Worm (Caenorhabditis elegans) whole organism, young adult: ENCODE data around the gene ZK354.9.

Experiments used
- B0336.3 ChIP-seq: fragments of 200-800 bp; sonication (Bioruptor generic); IDR thresholded peaks from 2 replicates; pipeline ENCODE4 v1.3.6; 2022; ENCODE audit warnings: missing genetic modification characterization, missing compliant biosample characterization
- F10E7.11 ChIP-seq: sonication (generic microtip); optimal IDR thresholded peaks from 2 replicates; lab custom pipeline; 2017; ENCODE audit warnings: mild to moderate bottlenecking, missing genetic modification characterization, moderate library complexity, missing compliant biosample characterization
- F23B12.7 ChIP-seq: sonication (generic microtip); optimal IDR thresholded peaks from 2 replicates; lab custom pipeline; 2017; ENCODE audit warnings: missing genetic modification characterization, mild to moderate bottlenecking, missing compliant biosample characterization, antibody characterized with exemption, moderate library complexity; ENCODE audit not compliant: insufficient read depth
- F49E8.2 ChIP-seq: sonication (generic microtip); optimal IDR thresholded peaks from 3 replicates; lab custom pipeline; 2017; ENCODE audit warnings: missing genetic modification characterization, mild to moderate bottlenecking, missing compliant biosample characterization, antibody characterized with exemption, moderate library complexity; ENCODE audit not compliant: insufficient read depth
- T26A5.8 ChIP-seq: sonication (generic microtip); optimal IDR thresholded peaks from 2 replicates; lab custom pipeline; 2016; ENCODE audit warnings: missing genetic modification characterization, missing compliant biosample characterization
- Y53G8AR.9 ChIP-seq: fragments of 200-800 bp; sonication (Bioruptor generic); conservative IDR thresholded peaks from 2 replicates; pipeline ENCODE4 v1.3.6; 2022; ENCODE audit warnings: missing genetic modification reagents, missing genetic modification characterization, missing compliant biosample characterization
- Y56A3A.18 ChIP-seq: fragments of 200-800 bp; sonication (Bioruptor generic); IDR thresholded peaks from 2 replicates; pipeline ENCODE4 v1.3.6; 2022; ENCODE audit warnings: missing genetic modification reagents, missing genetic modification characterization, missing compliant biosample characterization
- bed-1 ChIP-seq: fragments of 200-800 bp; sonication (Bioruptor generic); IDR thresholded peaks from 2 replicates; pipeline ENCODE4 v1.3.6; 2022; ENCODE audit warnings: missing genetic modification reagents, missing genetic modification characterization, missing compliant biosample characterization
- cebp-1 ChIP-seq, 2 experiments: fragments of 200-800 bp in 1 of 2; sonication (Bioruptor generic) in 1 of 2; sonication (generic microtip) in 1 of 2; IDR thresholded peaks in 1 of 2; optimal IDR thresholded peaks in 1 of 2; 2 replicates each; pipeline versions ENCODE4 v1.3.6 to Lab custom; 2017 to 2022; ENCODE audit warnings: missing compliant biosample characterization in 2 of 2, missing genetic modification characterization in 2 of 2, mild to moderate bottlenecking in 1 of 2, missing genetic modification reagents in 1 of 2, moderate library complexity in 1 of 2
- ceh-40 ChIP-seq: fragments of 200-800 bp; sonication (Bioruptor generic); IDR thresholded peaks from 2 replicates; pipeline ENCODE4 v1.3.6; 2022; ENCODE audit warnings: missing genetic modification characterization, missing compliant biosample characterization
- ceh-91 ChIP-seq: fragments of 200-800 bp; sonication (Bioruptor generic); IDR thresholded peaks from 2 replicates; pipeline ENCODE4 v1.3.6; 2022; ENCODE audit warnings: missing genetic modification reagents, missing genetic modification characterization, missing compliant biosample characterization
- dox-1 ChIP-seq: fragments of 200-800 bp; sonication (Bioruptor generic); IDR thresholded peaks from 2 replicates; pipeline ENCODE4 v1.3.6; 2022; ENCODE audit warnings: missing genetic modification reagents, missing genetic modification characterization, missing compliant biosample characterization
- efl-1 ChIP-seq: fragments of 150-350 bp; optimal IDR thresholded peaks from 2 replicates; lab custom pipeline; 2014; ENCODE audit warnings: missing biosample characterization, missing genetic modification reagents, missing genetic modification characterization
- egl-18 ChIP-seq: fragments of 200-800 bp; sonication (Bioruptor generic); IDR thresholded peaks from 2 replicates; pipeline ENCODE4 v1.3.6; 2022; ENCODE audit warnings: missing genetic modification reagents, missing genetic modification characterization, missing compliant biosample characterization
- egl-44 ChIP-seq: fragments of 200-800 bp; sonication (Bioruptor generic); IDR thresholded peaks from 2 replicates; pipeline ENCODE4 v1.3.6; 2022; ENCODE audit warnings: missing genetic modification reagents, missing genetic modification characterization, missing compliant biosample characterization
- egrh-3 ChIP-seq: fragments of 200-800 bp; sonication (Bioruptor generic); IDR thresholded peaks from 2 replicates; pipeline ENCODE4 v1.3.6; 2022; ENCODE audit warnings: missing genetic modification reagents, missing genetic modification characterization, missing compliant biosample characterization
- ets-4 ChIP-seq: fragments of 200-800 bp; sonication (Bioruptor generic); optimal IDR thresholded peaks from 2 replicates; lab custom pipeline; 2018; ENCODE audit warnings: mild to moderate bottlenecking, missing genetic modification characterization, missing compliant biosample characterization
- fkh-3 ChIP-seq: sonication (generic microtip); optimal IDR thresholded peaks from 2 replicates; lab custom pipeline; 2016; ENCODE audit warnings: mild to moderate bottlenecking, missing genetic modification characterization, missing compliant biosample characterization
- him-1 ChIP-seq: sonication (generic microtip); optimal IDR thresholded peaks from 2 replicates; lab custom pipeline; 2016; ENCODE audit warnings: missing genotype, missing genetic modification reagents, missing genetic modification characterization, missing compliant biosample characterization
- let-607 ChIP-seq, 2 experiments: fragments of 200-800 bp in 1 of 2; sonication (Bioruptor generic) in 1 of 2; sonication (generic microtip) in 1 of 2; optimal IDR thresholded peaks; 2 replicates each; lab custom pipeline; 2016 to 2018; ENCODE audit warnings: mild to moderate bottlenecking in 2 of 2, missing compliant biosample characterization in 2 of 2, missing genetic modification characterization in 2 of 2, moderate library complexity in 2 of 2, missing genotype in 1 of 2
- lin-26 ChIP-seq: fragments of 200-800 bp; sonication (Bioruptor generic); IDR thresholded peaks from 2 replicates; pipeline ENCODE4 v1.3.6; 2022; ENCODE audit warnings: missing genetic modification reagents, missing genetic modification characterization, missing compliant biosample characterization
- lsy-27 ChIP-seq: sonication (generic microtip); optimal IDR thresholded peaks from 2 replicates; lab custom pipeline; 2017; ENCODE audit warnings: missing genetic modification characterization, mild to moderate bottlenecking, missing compliant biosample characterization, antibody characterized with exemption, missing genotype, borderline replicate concordance; ENCODE audit not compliant: insufficient read depth
- madf-3 ChIP-seq: fragments of 200-800 bp; sonication (Bioruptor generic); IDR thresholded peaks from 2 replicates; pipeline ENCODE4 v1.3.6; 2022; ENCODE audit warnings: missing genetic modification reagents, missing genetic modification characterization, missing compliant biosample characterization
- mes-4 ChIP-seq: sonication (generic microtip); optimal IDR thresholded peaks from 2 replicates; lab custom pipeline; 2016; ENCODE audit warnings: missing genotype, missing genetic modification characterization, missing compliant biosample characterization
- mxl-1 ChIP-seq: sonication (generic microtip); optimal IDR thresholded peaks from 2 replicates; lab custom pipeline; 2016; ENCODE audit warnings: missing genetic modification characterization, missing compliant biosample characterization
- nfyb-1 ChIP-seq: fragments of 200-800 bp; sonication (Bioruptor generic); IDR thresholded peaks from 2 replicates; pipeline ENCODE4 v1.3.6; 2022; ENCODE audit warnings: missing genetic modification reagents, missing genetic modification characterization, missing compliant biosample characterization
- nhr-80 ChIP-seq: sonication (generic microtip); optimal IDR thresholded peaks from 2 replicates; lab custom pipeline; 2016; ENCODE audit warnings: missing genetic modification characterization, missing compliant biosample characterization
- sea-2 ChIP-seq: fragments of 200-800 bp; sonication (Bioruptor generic); IDR thresholded peaks from 2 replicates; pipeline ENCODE4 v1.3.6; 2022; ENCODE audit warnings: missing genetic modification characterization, missing compliant biosample characterization
- snpc-1.1 ChIP-seq: sonication (generic microtip); optimal IDR thresholded peaks from 2 replicates; lab custom pipeline; 2017; ENCODE audit warnings: missing genetic modification characterization, mild to moderate bottlenecking, missing compliant biosample characterization, antibody characterized with exemption, moderate library complexity, missing genotype, missing genetic modification reagents; ENCODE audit not compliant: insufficient read depth
- snpc-4 ChIP-seq, 5 experiments: fragments of 150-350 bp in 1 of 5; sonication (generic microtip) in 4 of 5; optimal IDR thresholded peaks; 2 replicates each; lab custom pipeline; 2014 to 2018; ENCODE audit warnings: missing genetic modification characterization in 5 of 5, missing biosample characterization in 3 of 5, antibody characterized with exemption in 2 of 5, mild to moderate bottlenecking in 2 of 5, missing compliant biosample characterization in 2 of 5, missing genotype in 2 of 5, moderate library complexity in 2 of 5, missing genetic modification reagents in 1 of 5
- tbp1 ChIP-seq: fragments of 200-800 bp; sonication (Bioruptor generic); optimal IDR thresholded peaks from 2 replicates; lab custom pipeline; 2018; ENCODE audit warnings: mild to moderate bottlenecking, missing genetic modification characterization, missing compliant biosample characterization
- tbx-9 ChIP-seq: sonication (generic microtip); optimal IDR thresholded peaks from 2 replicates; lab custom pipeline; 2016; ENCODE audit warnings: borderline replicate concordance, missing genetic modification characterization, inconsistent platforms, missing compliant biosample characterization
- tlf-1 ChIP-seq: fragments of 200-800 bp; sonication (Bioruptor generic); optimal IDR thresholded peaks from 2 replicates; lab custom pipeline; 2018; ENCODE audit warnings: mild to moderate bottlenecking, missing genetic modification characterization, missing compliant biosample characterization
- xnd-1 ChIP-seq: sonication (generic microtip); optimal IDR thresholded peaks from 2 replicates; lab custom pipeline; 2016; ENCODE audit warnings: missing genotype, missing genetic modification reagents, missing genetic modification characterization, missing compliant biosample characterization
- zfh-2 ChIP-seq: fragments of 200-800 bp; sonication (Bioruptor generic); conservative IDR thresholded peaks from 2 replicates; pipeline ENCODE4 v1.3.6; 2022; ENCODE audit warnings: missing genetic modification reagents, missing genetic modification characterization, missing compliant biosample characterization
- ztf-28 ChIP-seq: fragments of 200-800 bp; sonication (Bioruptor generic); IDR thresholded peaks from 2 replicates; pipeline ENCODE4 v1.3.6; 2022; ENCODE audit warnings: missing genetic modification reagents, missing genetic modification characterization, missing compliant biosample characterization
- ztf-6 ChIP-seq: fragments of 200-800 bp; sonication (Bioruptor generic); IDR thresholded peaks from 2 replicates; pipeline ENCODE4 v1.3.6; 2022; ENCODE audit warnings: missing genetic modification reagents, missing genetic modification characterization, missing compliant biosample characterization

Gene ZK354.9

DNA sequence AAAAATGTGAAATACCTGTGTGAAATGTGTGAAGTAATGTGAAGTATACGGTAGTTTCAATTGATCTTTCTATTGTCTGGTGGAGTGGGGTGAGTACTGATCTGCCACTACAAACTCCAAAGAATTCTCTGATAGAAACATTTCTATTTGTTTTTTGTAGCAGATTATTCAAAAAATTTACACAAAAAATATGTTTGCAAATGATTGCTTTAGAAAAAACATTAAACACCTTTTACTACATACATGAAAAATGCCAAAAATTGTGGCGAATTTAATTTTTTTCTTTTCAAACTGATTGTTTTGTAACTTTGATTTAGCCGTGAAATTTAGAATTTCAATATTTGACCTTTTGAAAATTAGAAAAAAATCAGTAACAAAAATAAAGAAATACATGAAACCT lies 1.8 kb upstream of the ZK354.9 start, which contains the start of gene ZK354.3:
Gene ZK354.3, plus strand, starts transcription at position 301 of the 400 bp plus-strand sequence.
- TF ChIP-seq cebp-1 (GFP tag; IDR thresholded peaks at IDR 0.05; lab: Robert Waterston, UW) (no peak), cebp-1 (tag; optimal IDR thresholded peaks at IDR 0.05; lab: Kevin White, UChicago) (no peak), ztf-6 (GFP tag; lab: Robert Waterston, UW) (no peak), let-607 (tag; optimal IDR thresholded peaks at IDR 0.05; lab: Kevin White, UChicago) (no peak), bed-1 (no peak), egl-18 (GFP tag; lab: Robert Waterston, UW) (no peak), ets-4 (no peak), mes-4 (tag; lab: Kevin White, UChicago) (no peak), xnd-1 (tag; lab: Kevin White, UChicago) (no peak), ceh-40 (GFP tag; lab: Robert Waterston, UW) (no peak), nhr-80 (no peak), F23B12.7 (tag; lab: Kevin White, UChicago) (no peak), egl-44 (GFP tag; lab: Robert Waterston, UW) (no peak), lin-26 (GFP tag; lab: Robert Waterston, UW) (no peak), lsy-27 (tag; lab: Kevin White, UChicago) (no peak)

DNA sequence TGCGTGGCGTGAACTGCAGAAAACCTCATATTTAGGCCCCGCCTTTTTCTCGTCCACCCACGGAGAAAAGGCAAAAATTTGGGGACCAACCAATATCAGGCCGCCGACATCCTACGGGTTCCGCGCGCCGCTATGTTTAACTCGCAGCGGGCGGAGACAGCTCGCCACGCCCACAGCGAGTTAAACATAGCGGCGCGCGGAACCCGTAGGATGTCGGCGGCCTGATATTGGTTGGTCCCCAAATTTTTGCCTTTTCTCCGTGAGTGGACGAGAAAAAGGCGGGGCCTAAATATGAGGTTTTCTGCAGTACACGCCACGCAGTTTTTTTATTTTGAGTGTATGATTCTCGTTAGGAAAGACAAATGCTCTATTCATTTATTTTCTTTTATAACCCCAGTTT lies 1.2 kb upstream of the ZK354.9 start:
- peak; percentile 60 for TF ChIP-seq snpc-1.1 (tag; lab: Kevin White, UChicago)
- TF ChIP-seq snpc-4 (GFP tag; optimal IDR thresholded peaks at IDR 0.05; lab: Kevin White, UChicago), result peak; percentile 70
- TF ChIP-seq snpc-4 (tag; optimal IDR thresholded peaks at IDR 0.05; lab: Kevin White, UChicago), result peak; percentile 49 to 96 (median 83)

DNA sequence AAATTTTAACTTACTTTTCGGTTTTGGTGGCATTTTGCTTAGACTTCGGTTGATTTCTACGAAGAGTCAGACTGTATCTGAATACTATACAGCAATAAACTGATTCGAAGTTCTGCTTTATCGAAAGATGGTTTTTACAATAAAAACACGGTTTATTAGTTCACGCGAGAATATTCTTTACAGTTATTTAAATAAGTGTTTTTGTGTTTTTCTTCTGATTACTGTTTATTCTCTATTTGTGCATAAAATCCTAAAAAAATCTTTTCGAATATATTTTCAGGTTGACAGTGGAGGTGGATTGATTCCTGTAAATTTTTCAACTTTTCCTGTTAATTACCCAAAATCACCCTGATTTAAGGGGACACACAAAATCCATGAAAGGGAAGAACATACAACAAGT lies 1.9 kb downstream of the ZK354.9 start, which contains the start of gene ZK354.8:
Gene ZK354.8, minus strand, starts transcription at position 101 of the 400 bp plus-strand sequence.
- TF ChIP-seq T26A5.8 (tag; lab: Kevin White, UChicago), result no peak
- TF ChIP-seq efl-1 (GFP tag; lab: Kevin White, UChicago), result no peak
- TF ChIP-seq mxl-1 (tag; lab: Kevin White, UChicago), result no peak
- TF ChIP-seq sea-2 (GFP tag; lab: Robert Waterston, UW), result no peak
- no peak for TF ChIP-seq egrh-3 (GFP tag; lab: Robert Waterston, UW)
- TF ChIP-seq him-1 (tag; lab: Kevin White, UChicago), result no peak
- no peak for TF ChIP-seq fkh-3 (tag; lab: Kevin White, UChicago)

DNA sequence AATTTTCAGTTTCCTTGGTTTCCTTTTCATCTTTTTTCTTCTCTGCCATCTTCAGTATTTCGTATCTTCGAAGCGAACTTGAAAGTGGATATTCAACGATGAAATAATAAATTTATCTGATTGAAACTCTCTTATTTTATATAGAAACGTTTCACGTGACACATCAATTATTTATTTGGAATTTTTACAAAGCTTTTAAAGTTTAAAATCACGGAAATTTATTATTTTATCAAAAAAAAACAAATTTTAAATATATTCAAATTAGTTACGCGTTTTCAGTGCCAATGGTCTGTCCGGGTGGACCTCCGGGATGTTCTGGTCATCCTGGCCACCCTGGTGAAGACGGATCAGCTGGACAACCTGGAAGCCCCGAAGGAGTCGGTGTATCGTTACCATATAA lies 4.9 kb downstream of the ZK354.9 start, which contains the start of gene ZK354.7:
Gene ZK354.7, minus strand, starts transcription at position 101 of the 400 bp plus-strand sequence.
- no peak for TF ChIP-seq tlf-1 (GFP tag; lab: Kevin White, UChicago)
- no peak for TF ChIP-seq F23B12.7 (tag; lab: Kevin White, UChicago)
- TF ChIP-seq madf-3, result no peak
- TF ChIP-seq ceh-91 (GFP tag; lab: Robert Waterston, UW), result no peak
- no peak for TF ChIP-seq ztf-28 (GFP tag; lab: Robert Waterston, UW)
- TF ChIP-seq efl-1 (GFP tag; lab: Kevin White, UChicago), result no peak
- TF ChIP-seq Y53G8AR.9 (GFP tag; lab: Robert Waterston, UW), result no peak
- no peak for TF ChIP-seq zfh-2 (GFP tag; lab: Robert Waterston, UW)
- TF ChIP-seq tbp1 (GFP tag; lab: Kevin White, UChicago), result no peak
- no peak for TF ChIP-seq F49E8.2 (tag; lab: Kevin White, UChicago)
- TF ChIP-seq tbx-9, result no peak
- no peak for TF ChIP-seq B0336.3 (GFP tag; lab: Robert Waterston, UW)
- no peak for TF ChIP-seq Y56A3A.18
- no peak for TF ChIP-seq dox-1 (GFP tag; lab: Robert Waterston, UW)
- no peak for TF ChIP-seq nfyb-1 (GFP tag; lab: Robert Waterston, UW)
- no peak for TF ChIP-seq F10E7.11
